Worm (Caenorhabditis elegans) whole organism, late embryonic: Measurements from ENCODE around the gene slfl-5.

Source experiments
- C38D4.7 ChIP-seq: fragments of 200-800 bp; sonication (Bioruptor generic); optimal IDR thresholded peaks from 2 replicates; lab custom pipeline; 2018; ENCODE audit warnings: mild to moderate bottlenecking, missing genetic modification characterization, moderate library complexity, missing compliant biosample characterization
- K02D7.2 ChIP-seq: sonication (generic microtip); optimal IDR thresholded peaks from 2 replicates; lab custom pipeline; 2017; ENCODE audit warnings: mild to moderate bottlenecking, missing genetic modification characterization, missing compliant biosample characterization
- T23F11.4 ChIP-seq: fragments of 200-800 bp; sonication (Bioruptor generic); optimal IDR thresholded peaks from 2 replicates; lab custom pipeline; 2018; ENCODE audit warnings: mild to moderate bottlenecking, missing genetic modification characterization, missing compliant biosample characterization
- ceh-6 ChIP-seq: fragments of 200-800 bp; sonication (Bioruptor generic); optimal IDR thresholded peaks from 2 replicates; lab custom pipeline; 2018; ENCODE audit warnings: mild to moderate bottlenecking, missing genetic modification characterization, missing compliant biosample characterization
- dmd-4 ChIP-seq: sonication (generic microtip); optimal IDR thresholded peaks from 2 replicates; lab custom pipeline; 2016; ENCODE audit warnings: borderline replicate concordance, missing genetic modification characterization, missing compliant biosample characterization
- elt-2 ChIP-seq: sonication (generic microtip); optimal IDR thresholded peaks from 2 replicates; lab custom pipeline; 2016; ENCODE audit warnings: missing genetic modification reagents, missing genetic modification characterization, missing compliant biosample characterization
- fkh-10 ChIP-seq: fragments of 150-350 bp; optimal IDR thresholded peaks from 2 replicates; lab custom pipeline; 2014; ENCODE audit warnings: missing biosample characterization, missing genetic modification reagents, missing genetic modification characterization
- nfya-1 ChIP-seq: sonication (generic microtip); optimal IDR thresholded peaks from 2 replicates; lab custom pipeline; 2017; ENCODE audit warnings: missing genetic modification characterization, mild to moderate bottlenecking, missing compliant biosample characterization, antibody characterized with exemption, moderate library complexity
- rnt-1 ChIP-seq: sonication (generic microtip); optimal IDR thresholded peaks from 2 replicates; lab custom pipeline; 2016; ENCODE audit warnings: missing genetic modification characterization, missing compliant biosample characterization
- tbx-7 ChIP-seq: sonication (generic microtip); optimal IDR thresholded peaks from 2 replicates; lab custom pipeline; 2016; ENCODE audit warnings: missing genotype, missing genetic modification characterization, missing compliant biosample characterization
- ttx-3 ChIP-seq: sonication (generic microtip); optimal IDR thresholded peaks from 2 replicates; lab custom pipeline; 2016; ENCODE audit warnings: missing genetic modification reagents, missing genetic modification characterization, missing compliant biosample characterization
- unc-55 ChIP-seq: sonication (generic microtip); optimal IDR thresholded peaks from 2 replicates; lab custom pipeline; 2017; ENCODE audit warnings: missing biosample characterization, missing genetic modification reagents, missing genetic modification characterization

DNA sequence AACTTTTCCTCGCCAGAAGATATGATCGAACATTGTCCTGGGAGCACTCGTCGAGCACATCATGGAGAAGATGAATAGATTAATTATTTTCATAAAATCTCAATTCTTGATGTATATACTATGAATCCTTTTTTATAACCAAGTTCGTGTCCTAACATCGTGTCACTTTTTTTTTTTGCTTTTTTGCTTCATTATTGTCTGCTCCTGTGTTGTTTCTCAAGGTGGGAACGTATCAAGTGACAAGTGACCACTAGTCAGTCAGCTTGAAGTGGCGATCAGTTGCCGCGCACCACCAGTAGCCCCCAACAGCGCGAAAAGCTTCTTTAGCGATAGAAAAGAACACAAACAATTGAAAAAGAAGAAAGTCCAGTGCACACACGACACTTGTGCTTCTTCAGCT, 7.4 kb upstream of the slfl-5 start, which contains the start of gene lrx-1:
- TF ChIP-seq unc-55 (GFP tag; lab: Kevin White, UChicago) = no peak
- TF ChIP-seq fkh-10 = no peak
- no peak for TF ChIP-seq elt-2 (tag; lab: Kevin White, UChicago)
- TF ChIP-seq rnt-1 (tag; lab: Kevin White, UChicago) = no peak
- no peak for TF ChIP-seq K02D7.2
- TF ChIP-seq dmd-4 (tag; lab: Kevin White, UChicago) = no peak
- TF ChIP-seq tbx-7 (tag; lab: Kevin White, UChicago) = no peak
- TF ChIP-seq ttx-3 (tag; lab: Kevin White, UChicago) = no peak
- no peak for TF ChIP-seq T23F11.4 (GFP tag; lab: Kevin White, UChicago)
- no peak for TF ChIP-seq ceh-6 (GFP tag; lab: Kevin White, UChicago)
- TF ChIP-seq C38D4.7 (GFP tag; lab: Kevin White, UChicago) = no peak
- no peak for TF ChIP-seq nfya-1 (tag; lab: Kevin White, UChicago)
